Worm (Caenorhabditis elegans): Measurements from ENCODE around the gene T08B1.4.

ce11 chrV:1943465-1943864 is 35.6 kb upstream of the T08B1.4 start:
- TF ChIP-seq unc-39 (tag; optimal IDR thresholded peaks at IDR 0.05): no peak
- no peak for TF ChIP-seq elt-3 (tag; optimal IDR thresholded peaks at IDR 0.05)
- no peak for TF ChIP-seq lin-39 (tag; optimal IDR thresholded peaks at IDR 0.05)
- TF ChIP-seq nhr-12 (tag; optimal IDR thresholded peaks at IDR 0.05): no peak
- no peak for TF ChIP-seq nhr-11 (tag; optimal IDR thresholded peaks at IDR 0.05)
- TF ChIP-seq ama-1 (optimal IDR thresholded peaks at IDR 0.05): no peak
- peak; percentile 28 for TF ChIP-seq nhr-129 (tag; optimal IDR thresholded peaks at IDR 0.05)

Measured in whole organism, L2 larva.